Fruit fly (Drosophila melanogaster): ENCODE data around the gene Tsf1.

DNA sequence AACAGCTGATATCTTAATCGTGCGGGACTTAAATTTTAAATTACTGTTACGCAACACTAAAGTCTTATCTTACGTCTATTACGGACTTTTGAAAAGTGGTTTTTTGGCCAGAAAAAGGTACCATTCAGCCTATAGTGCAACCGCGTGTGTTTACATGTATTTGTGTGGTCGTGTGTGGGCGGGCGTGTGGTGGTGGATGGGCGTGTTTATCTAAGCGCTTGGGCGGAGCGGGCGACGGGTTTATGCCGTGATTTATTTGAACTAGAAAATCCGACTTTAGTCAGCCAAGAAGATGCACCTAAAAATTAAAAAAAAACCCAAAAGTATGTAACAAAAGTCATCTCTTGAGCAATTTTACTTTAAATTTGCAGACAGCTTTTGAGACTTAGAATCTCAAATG, 23.5 kb upstream of the Tsf1 start:
- no peak for TF ChIP-seq CG10631 (GFP tag; optimal IDR thresholded peaks at IDR 0.05)
- TF ChIP-seq Lpt (GFP tag; optimal IDR thresholded peaks at IDR 0.05): no peak
- TF ChIP-seq CG3919 (GFP tag; optimal IDR thresholded peaks at IDR 0.05): no peak
- no peak for TF ChIP-seq Sox102F (GFP tag; optimal IDR thresholded peaks at IDR 0.05)
- TF ChIP-seq fd59A (GFP tag; optimal IDR thresholded peaks at IDR 0.05): no peak
- TF ChIP-seq CG32006 (GFP tag; optimal IDR thresholded peaks at IDR 0.05): no peak
- no peak for TF ChIP-seq salr (GFP tag; optimal IDR thresholded peaks at IDR 0.05)
- no peak for TF ChIP-seq dsx (GFP tag; optimal IDR thresholded peaks at IDR 0.05; ENCODE audit: poor library complexity, severe bottlenecking)
- no peak for TF ChIP-seq dac (GFP tag; optimal IDR thresholded peaks at IDR 0.05)
- TF ChIP-seq CG4318 (GFP tag; optimal IDR thresholded peaks at IDR 0.05): no peak
- TF ChIP-seq CG16779 (tag; optimal IDR thresholded peaks at IDR 0.05): no peak
